Worm (Caenorhabditis elegans) whole organism, L2 larva: Measurements from ENCODE around the gene K02A6.2.

Experiments
- C34F6.9 ChIP-seq: fragments of 150-350 bp; optimal IDR thresholded peaks from 2 replicates; lab custom pipeline; 2014; ENCODE audit warnings: missing biosample characterization, missing genetic modification characterization
- R02D3.7 ChIP-seq: fragments of 150-350 bp; optimal IDR thresholded peaks from 2 replicates; lab custom pipeline; 2014; ENCODE audit warnings: missing biosample characterization, missing genetic modification characterization
- Y55F3AM.14 ChIP-seq: fragments of 200-800 bp; sonication (Bioruptor generic); optimal IDR thresholded peaks from 2 replicates; lab custom pipeline; 2018; ENCODE audit warnings: mild to moderate bottlenecking, missing genetic modification characterization, missing compliant biosample characterization
- alr-1 ChIP-seq: fragments of 150-350 bp; optimal IDR thresholded peaks from 2 replicates; lab custom pipeline; 2014; ENCODE audit warnings: missing biosample characterization, missing genetic modification characterization
- aly-2 ChIP-seq: fragments of 150-350 bp; optimal IDR thresholded peaks from 2 replicates; lab custom pipeline; 2014; ENCODE audit warnings: missing biosample characterization, missing genetic modification characterization
- ceh-16 ChIP-seq: fragments of 150-350 bp; optimal IDR thresholded peaks from 2 replicates; lab custom pipeline; 2014; ENCODE audit warnings: missing biosample characterization, missing genetic modification characterization
- crh-2 ChIP-seq: sonication (generic microtip); optimal IDR thresholded peaks from 2 replicates; lab custom pipeline; 2017; ENCODE audit warnings: missing biosample characterization, missing genetic modification characterization
- dmd-4 ChIP-seq: sonication (generic microtip); optimal IDR thresholded peaks from 2 replicates; lab custom pipeline; 2017; ENCODE audit warnings: missing biosample characterization, missing genetic modification characterization
- egl-27 ChIP-seq: sonication (generic microtip); optimal IDR thresholded peaks from 3 replicates; lab custom pipeline; 2017; ENCODE audit warnings: missing biosample characterization, missing genetic modification reagents, missing genetic modification characterization
- elt-3 ChIP-seq: sonication (generic microtip); optimal IDR thresholded peaks from 2 replicates; lab custom pipeline; 2017; ENCODE audit warnings: missing biosample characterization, missing genetic modification characterization
- fos-1 ChIP-seq: fragments of 150-350 bp; optimal IDR thresholded peaks from 2 replicates; lab custom pipeline; 2014; ENCODE audit warnings: missing biosample characterization, missing genetic modification characterization
- gmeb-1 ChIP-seq: fragments of 150-350 bp; optimal IDR thresholded peaks from 2 replicates; lab custom pipeline; 2014; ENCODE audit warnings: missing biosample characterization, missing genetic modification characterization
- lin-11 ChIP-seq: fragments of 150-350 bp; sonication (generic microtip); optimal IDR thresholded peaks from 2 replicates; lab custom pipeline; 2014; ENCODE audit warnings: missing biosample characterization, missing genetic modification characterization, inconsistent platforms, mixed read lengths
- lin-39 ChIP-seq: fragments of 150-350 bp; optimal IDR thresholded peaks from 2 replicates; lab custom pipeline; 2014; ENCODE audit warnings: missing biosample characterization, missing genetic modification reagents, missing genetic modification characterization
- lsy-2 ChIP-seq, 2 experiments: fragments of 150-350 bp in 1 of 2; sonication (generic microtip) in 1 of 2; optimal IDR thresholded peaks; 2 replicates each; lab custom pipeline; 2014 to 2017; ENCODE audit warnings: missing biosample characterization in 2 of 2, missing genetic modification characterization in 2 of 2
- mab-5 ChIP-seq: fragments of 150-350 bp; optimal IDR thresholded peaks from 2 replicates; lab custom pipeline; 2014; ENCODE audit warnings: missing biosample characterization, missing genetic modification characterization
- mdl-1 ChIP-seq, 2 experiments: fragments of 150-350 bp in 1 of 2; sonication (generic microtip) in 1 of 2; optimal IDR thresholded peaks; 2 replicates each; lab custom pipeline; 2017; ENCODE audit warnings: missing biosample characterization in 2 of 2, missing genetic modification characterization in 2 of 2
- nhr-11 ChIP-seq: fragments of 150-350 bp; optimal IDR thresholded peaks from 2 replicates; lab custom pipeline; 2014; ENCODE audit warnings: missing biosample characterization, missing genetic modification characterization
- nhr-129 ChIP-seq: fragments of 150-350 bp; optimal IDR thresholded peaks from 2 replicates; lab custom pipeline; 2014; ENCODE audit warnings: missing biosample characterization, missing genetic modification characterization
- nhr-21 ChIP-seq: fragments of 150-350 bp; optimal IDR thresholded peaks from 2 replicates; lab custom pipeline; 2014; ENCODE audit warnings: missing biosample characterization, missing genetic modification characterization
- nhr-23 ChIP-seq: fragments of 150-350 bp; optimal IDR thresholded peaks from 2 replicates; lab custom pipeline; 2014; ENCODE audit warnings: missing biosample characterization, missing genetic modification reagents, missing genetic modification characterization
- nhr-237 ChIP-seq: fragments of 150-350 bp; optimal IDR thresholded peaks from 2 replicates; lab custom pipeline; 2014; ENCODE audit warnings: missing biosample characterization, missing genetic modification characterization
- nhr-6 ChIP-seq: fragments of 150-350 bp; optimal IDR thresholded peaks from 2 replicates; lab custom pipeline; 2014; ENCODE audit warnings: missing biosample characterization, missing genetic modification characterization
- nhr-77 ChIP-seq: fragments of 150-350 bp; optimal IDR thresholded peaks from 2 replicates; lab custom pipeline; 2014; ENCODE audit warnings: missing biosample characterization, missing genetic modification characterization
- peb-1 ChIP-seq: fragments of 150-350 bp; optimal IDR thresholded peaks from 2 replicates; lab custom pipeline; 2014; ENCODE audit warnings: missing biosample characterization, missing genetic modification characterization
- sem-4 ChIP-seq: fragments of 150-350 bp; optimal IDR thresholded peaks from 2 replicates; lab custom pipeline; 2014; ENCODE audit warnings: missing biosample characterization, missing genetic modification reagents, missing genetic modification characterization
- skn-1 ChIP-seq: sonication (generic microtip); optimal IDR thresholded peaks from 2 replicates; lab custom pipeline; 2017; ENCODE audit warnings: missing biosample characterization, missing genetic modification characterization
- sma-3 ChIP-seq: sonication (generic microtip); optimal IDR thresholded peaks from 2 replicates; lab custom pipeline; 2016; ENCODE audit warnings: missing genetic modification reagents, missing genetic modification characterization, missing compliant biosample characterization
- sma-9 ChIP-seq, 2 experiments: fragments of 150-350 bp in 1 of 2; sonication (generic microtip) in 1 of 2; optimal IDR thresholded peaks; 2 replicates each; lab custom pipeline; 2014 to 2016; ENCODE audit warnings: missing genetic modification characterization in 2 of 2, mild to moderate bottlenecking in 1 of 2, missing biosample characterization in 1 of 2, missing compliant biosample characterization in 1 of 2, missing genetic modification reagents in 1 of 2, moderate library complexity in 1 of 2
- snpc-4 ChIP-seq: fragments of 150-350 bp; optimal IDR thresholded peaks from 2 replicates; lab custom pipeline; 2014; ENCODE audit warnings: missing biosample characterization, missing genetic modification characterization
- unc-39 ChIP-seq: fragments of 150-350 bp; optimal IDR thresholded peaks from 2 replicates; lab custom pipeline; 2014; ENCODE audit warnings: missing biosample characterization, missing genetic modification characterization
- unc-55 ChIP-seq: fragments of 150-350 bp; sonication (generic microtip); optimal IDR thresholded peaks from 3 replicates; lab custom pipeline; 2014; ENCODE audit warnings: missing biosample characterization, missing genetic modification reagents, missing genetic modification characterization
- zag-1 ChIP-seq: fragments of 150-350 bp; optimal IDR thresholded peaks from 2 replicates; lab custom pipeline; 2014; ENCODE audit warnings: missing biosample characterization, missing genetic modification characterization
- ztf-1 ChIP-seq: fragments of 200-800 bp; sonication (Bioruptor generic); conservative IDR thresholded peaks from 2 replicates; pipeline ENCODE4 v1.3.6; 2022; ENCODE audit warnings: missing genetic modification characterization, missing compliant biosample characterization
- ztf-11 ChIP-seq: sonication (generic microtip); optimal IDR thresholded peaks from 2 replicates; lab custom pipeline; 2017; ENCODE audit warnings: missing biosample characterization, missing genetic modification characterization
- ztf-4 ChIP-seq: fragments of 150-350 bp; optimal IDR thresholded peaks from 2 replicates; lab custom pipeline; 2014; ENCODE audit warnings: missing biosample characterization, missing genetic modification characterization

Gene K02A6.2

DNA sequence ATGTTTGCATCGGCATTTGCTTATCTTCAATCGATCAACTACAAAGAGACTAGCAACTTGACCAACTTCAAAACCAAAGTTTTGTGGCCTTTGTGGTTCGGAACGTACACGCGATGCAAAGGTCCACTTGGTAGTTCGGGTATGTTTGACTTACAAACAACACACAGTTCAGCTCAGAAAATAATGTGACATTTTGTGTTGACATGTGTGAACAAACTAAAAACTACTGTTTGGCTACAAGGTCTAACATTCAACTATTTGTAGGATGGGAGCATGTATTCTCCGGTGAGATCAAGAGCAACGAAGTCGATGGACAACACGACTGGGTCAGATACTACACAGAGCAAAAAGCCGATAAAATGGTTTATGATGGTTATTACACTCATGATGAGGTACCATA lies 22.3 kb upstream of the K02A6.2 start:
- no peak for TF ChIP-seq nhr-23 (tag; lab: Kevin White, UChicago)
- TF ChIP-seq ztf-4 (tag; lab: Kevin White, UChicago), result no peak
- TF ChIP-seq nhr-21 (tag; lab: Kevin White, UChicago), result no peak
- TF ChIP-seq lin-11, result no peak
- no peak for TF ChIP-seq sma-9 (GFP tag; optimal IDR thresholded peaks at IDR 0.05; lab: Kevin White, UChicago)
- no peak for TF ChIP-seq sma-9 (tag; optimal IDR thresholded peaks at IDR 0.05; lab: Kevin White, UChicago)
- TF ChIP-seq ztf-1 (GFP tag; lab: Robert Waterston, UW), result no peak
- no peak for TF ChIP-seq zag-1 (tag; lab: Kevin White, UChicago)
- no peak for TF ChIP-seq ceh-16 (tag; lab: Kevin White, UChicago)
- no peak for TF ChIP-seq snpc-4 (tag; lab: Kevin White, UChicago)
- TF ChIP-seq dmd-4 (tag; lab: Kevin White, UChicago), result no peak
- no peak for TF ChIP-seq nhr-11 (tag; lab: Kevin White, UChicago)
- no peak for TF ChIP-seq C34F6.9 (tag; lab: Kevin White, UChicago)
- TF ChIP-seq elt-3 (tag; lab: Kevin White, UChicago), result no peak
- TF ChIP-seq Y55F3AM.14 (GFP tag; lab: Kevin White, UChicago), result no peak
- no peak for TF ChIP-seq sem-4 (tag; lab: Kevin White, UChicago)
- no peak for TF ChIP-seq R02D3.7 (tag; lab: Kevin White, UChicago)
- no peak for TF ChIP-seq egl-27 (tag; lab: Kevin White, UChicago)
- TF ChIP-seq gmeb-1 (tag; lab: Kevin White, UChicago), result no peak
- no peak for TF ChIP-seq peb-1 (tag; lab: Kevin White, UChicago)

DNA sequence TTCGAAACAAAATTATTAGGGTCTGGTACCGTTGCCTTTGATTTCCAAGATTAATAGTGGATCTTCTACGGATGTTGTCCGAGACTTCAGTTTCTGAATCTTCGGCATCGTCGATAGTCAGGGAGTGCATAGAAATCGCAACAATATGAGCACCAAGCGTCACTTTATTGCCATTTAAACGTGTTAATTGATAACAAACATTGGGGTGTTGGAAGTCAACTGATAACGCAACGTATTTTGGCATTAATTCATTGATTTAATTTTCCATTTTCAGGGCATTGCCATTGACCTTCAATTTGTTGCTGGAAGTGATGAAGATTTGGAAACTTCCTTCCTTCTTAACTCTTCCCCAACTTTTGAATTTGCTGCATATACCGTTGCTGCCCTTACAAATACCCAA lies 21.3 kb upstream of the K02A6.2 start, which contains the start of gene kqt-2:
TSS of gene kqt-2 (minus strand) at position 244 of the 400 bp plus-strand sequence.
- no peak for TF ChIP-seq aly-2 (tag; lab: Kevin White, UChicago)
- no peak for TF ChIP-seq alr-1 (tag; lab: Kevin White, UChicago)
- TF ChIP-seq crh-2 (tag; lab: Kevin White, UChicago), result peak; percentile 32
- no peak for TF ChIP-seq Y55F3AM.14 (GFP tag; lab: Kevin White, UChicago)
- no peak for TF ChIP-seq ztf-4 (tag; lab: Kevin White, UChicago)
- peak; percentile 69 for TF ChIP-seq fos-1 (tag; lab: Kevin White, UChicago)
- no peak for TF ChIP-seq zag-1 (tag; lab: Kevin White, UChicago)

DNA sequence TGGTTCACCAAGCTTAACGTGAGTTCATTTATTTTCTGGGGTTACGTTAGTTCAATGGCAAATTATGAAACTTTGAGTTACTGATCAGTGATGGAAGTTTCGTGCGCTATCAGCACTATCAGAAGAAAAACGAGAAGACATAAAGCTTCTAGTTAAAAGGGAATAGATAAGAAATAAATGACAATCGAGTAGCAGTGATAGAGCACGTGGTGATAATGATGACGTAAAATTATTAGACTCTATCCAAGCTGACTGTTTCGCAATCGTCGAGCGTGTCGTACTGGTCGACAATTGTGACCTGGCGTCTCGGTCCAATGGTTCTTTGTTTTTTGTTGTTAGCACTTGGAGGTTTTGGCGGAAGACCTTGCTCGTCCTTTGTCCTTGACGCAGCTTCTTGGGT lies 18.3 kb upstream of the K02A6.2 start:
- TF ChIP-seq nhr-77 (tag; lab: Kevin White, UChicago) (no peak), R02D3.7 (tag; lab: Kevin White, UChicago) (no peak), crh-2 (tag; lab: Kevin White, UChicago) (peak; percentile 45), ztf-1 (GFP tag; lab: Robert Waterston, UW) (no peak), mab-5 (no peak), sma-3 (GFP tag; lab: Kevin White, UChicago) (peak; percentile 22), nhr-6 (no peak), snpc-4 (tag; lab: Kevin White, UChicago) (no peak), lin-11 (no peak), sma-9 (GFP tag; optimal IDR thresholded peaks at IDR 0.05; lab: Kevin White, UChicago) (peak; percentile 82), sma-9 (tag; optimal IDR thresholded peaks at IDR 0.05; lab: Kevin White, UChicago) (no peak), egl-27 (tag; lab: Kevin White, UChicago) (no peak), unc-39 (tag; lab: Kevin White, UChicago) (no peak), nhr-129 (tag; lab: Kevin White, UChicago) (no peak), fos-1 (tag; lab: Kevin White, UChicago) (peak; percentile 73), dmd-4 (tag; lab: Kevin White, UChicago) (no peak), unc-55 (GFP tag; lab: Kevin White, UChicago) (no peak), skn-1 (tag; lab: Kevin White, UChicago) (peak; percentile 47), C34F6.9 (tag; lab: Kevin White, UChicago) (no peak), mdl-1 (tag; optimal IDR thresholded peaks at IDR 0.05; lab: Kevin White, UChicago) (peak in 1 of 2 experiments; percentile 52), ztf-4 (tag; lab: Kevin White, UChicago) (no peak), nhr-237 (tag; lab: Kevin White, UChicago) (no peak), ztf-11 (tag; lab: Kevin White, UChicago) (no peak), lin-39 (tag; lab: Kevin White, UChicago) (no peak), gmeb-1 (tag; lab: Kevin White, UChicago) (peak; percentile 54), lsy-2 (tag; optimal IDR thresholded peaks at IDR 0.05; lab: Kevin White, UChicago) (no peak), alr-1 (tag; lab: Kevin White, UChicago) (no peak)
- TF ChIP-seq, all 48 proteins: peak for 7
